Worm (Caenorhabditis elegans) whole organism, young adult: ENCODE measurements around the gene ZK686.1.
"Not testable (repeated sequence)": the region's sequence is repeated elsewhere in the genome, so short reads cannot be mapped to it uniquely, and the experiment has no call there.

Experiments
- B0261.1 ChIP-seq: sonication (generic microtip); optimal IDR thresholded peaks from 2 replicates; lab custom pipeline; 2016; ENCODE audit warnings: mild to moderate bottlenecking, missing genetic modification characterization, moderate library complexity, missing compliant biosample characterization
- D2030.7 ChIP-seq: fragments of 200-800 bp; sonication (Bioruptor generic); IDR thresholded peaks from 2 replicates; pipeline ENCODE4 v1.3.6; 2022; ENCODE audit warnings: missing genetic modification reagents, missing genetic modification characterization, missing compliant biosample characterization
- F33H1.4 ChIP-seq: fragments of 200-800 bp; sonication (Bioruptor generic); IDR thresholded peaks from 2 replicates; pipeline ENCODE4 v1.3.6; 2022; ENCODE audit warnings: missing genetic modification reagents, missing genetic modification characterization, missing compliant biosample characterization
- T07F8.4 ChIP-seq: sonication (generic microtip); optimal IDR thresholded peaks from 2 replicates; lab custom pipeline; 2016; ENCODE audit warnings: mild to moderate bottlenecking, missing genetic modification characterization, moderate library complexity, missing compliant biosample characterization
- Y53G8AR.9 ChIP-seq: fragments of 200-800 bp; sonication (Bioruptor generic); conservative IDR thresholded peaks from 2 replicates; pipeline ENCODE4 v1.3.6; 2022; ENCODE audit warnings: missing genetic modification reagents, missing genetic modification characterization, missing compliant biosample characterization
- ZK185.1 ChIP-seq: sonication (generic microtip); optimal IDR thresholded peaks from 2 replicates; lab custom pipeline; 2016; ENCODE audit warnings: mild to moderate bottlenecking, missing genetic modification characterization, missing compliant biosample characterization; ENCODE audit not compliant: poor library complexity, severe bottlenecking
- aptf-2 ChIP-seq: fragments of 200-800 bp; sonication (Bioruptor generic); conservative IDR thresholded peaks from 2 replicates; pipeline ENCODE4 v1.3.6; 2022; ENCODE audit warnings: missing genetic modification reagents, missing genetic modification characterization, missing compliant biosample characterization
- athp-1 ChIP-seq: sonication (generic microtip); optimal IDR thresholded peaks from 2 replicates; lab custom pipeline; 2017; ENCODE audit warnings: mild to moderate bottlenecking, missing genetic modification characterization, missing compliant biosample characterization
- attf-3 ChIP-seq: fragments of 200-800 bp; sonication (Bioruptor generic); conservative IDR thresholded peaks from 2 replicates; pipeline ENCODE4 v1.3.6; 2022; ENCODE audit warnings: missing genetic modification reagents, missing genetic modification characterization, missing compliant biosample characterization
- attf-5 ChIP-seq: fragments of 200-800 bp; sonication (Bioruptor generic); optimal IDR thresholded peaks from 2 replicates; lab custom pipeline; 2018; ENCODE audit warnings: mild to moderate bottlenecking, missing genetic modification characterization, missing compliant biosample characterization
- ceh-40 ChIP-seq: fragments of 200-800 bp; sonication (Bioruptor generic); IDR thresholded peaks from 2 replicates; pipeline ENCODE4 v1.3.6; 2022; ENCODE audit warnings: missing genetic modification characterization, missing compliant biosample characterization
- ceh-91 ChIP-seq: fragments of 200-800 bp; sonication (Bioruptor generic); IDR thresholded peaks from 2 replicates; pipeline ENCODE4 v1.3.6; 2022; ENCODE audit warnings: missing genetic modification reagents, missing genetic modification characterization, missing compliant biosample characterization
- hlh-26 ChIP-seq: fragments of 200-800 bp; sonication (Bioruptor generic); conservative IDR thresholded peaks from 2 replicates; pipeline ENCODE4 v1.3.6; 2022; ENCODE audit warnings: missing genetic modification reagents, missing genetic modification characterization, missing compliant biosample characterization
- hrde-1 ChIP-seq: sonication (generic microtip); optimal IDR thresholded peaks from 2 replicates; lab custom pipeline; 2016; ENCODE audit warnings: missing genetic modification characterization, mild to moderate bottlenecking, missing compliant biosample characterization, moderate library complexity, missing genotype, missing genetic modification reagents, borderline replicate concordance
- lin-26 ChIP-seq: fragments of 200-800 bp; sonication (Bioruptor generic); IDR thresholded peaks from 2 replicates; pipeline ENCODE4 v1.3.6; 2022; ENCODE audit warnings: missing genetic modification reagents, missing genetic modification characterization, missing compliant biosample characterization
- madf-10 ChIP-seq: sonication (generic microtip); optimal IDR thresholded peaks from 2 replicates; lab custom pipeline; 2016; ENCODE audit warnings: mild to moderate bottlenecking, missing genetic modification characterization, missing compliant biosample characterization
- mcd-1 ChIP-seq: fragments of 200-800 bp; sonication (Bioruptor generic); IDR thresholded peaks from 2 replicates; pipeline ENCODE4 v1.3.6; 2022; ENCODE audit warnings: missing genetic modification reagents, missing genetic modification characterization, missing compliant biosample characterization
- pha-4 ChIP-seq: fragments of 150-350 bp; sonication (generic microtip); optimal IDR thresholded peaks from 2 replicates; lab custom pipeline; 2014; ENCODE audit warnings: missing biosample characterization, missing genetic modification reagents, missing genetic modification characterization
- repo-1 ChIP-seq: sonication (generic microtip); optimal IDR thresholded peaks from 2 replicates; lab custom pipeline; 2017; ENCODE audit warnings: mild to moderate bottlenecking, missing genetic modification characterization, missing compliant biosample characterization
- rpc-1 ChIP-seq, 2 experiments: fragments of 150-350 bp in 1 of 2; sonication (generic microtip) in 1 of 2; optimal IDR thresholded peaks; 2 replicates each; lab custom pipeline; 2014 to 2018; ENCODE audit warnings: missing biosample characterization in 1 of 2, missing genetic modification characterization in 1 of 2, missing genetic modification reagents in 1 of 2, missing genotype in 1 of 2
- sea-2 ChIP-seq: fragments of 200-800 bp; sonication (Bioruptor generic); IDR thresholded peaks from 2 replicates; pipeline ENCODE4 v1.3.6; 2022; ENCODE audit warnings: missing genetic modification characterization, missing compliant biosample characterization
- tbp1 ChIP-seq: fragments of 200-800 bp; sonication (Bioruptor generic); optimal IDR thresholded peaks from 2 replicates; lab custom pipeline; 2018; ENCODE audit warnings: mild to moderate bottlenecking, missing genetic modification characterization, missing compliant biosample characterization
- tlf-1 ChIP-seq: fragments of 200-800 bp; sonication (Bioruptor generic); optimal IDR thresholded peaks from 2 replicates; lab custom pipeline; 2018; ENCODE audit warnings: mild to moderate bottlenecking, missing genetic modification characterization, missing compliant biosample characterization

Gene ZK686.1

DNA sequence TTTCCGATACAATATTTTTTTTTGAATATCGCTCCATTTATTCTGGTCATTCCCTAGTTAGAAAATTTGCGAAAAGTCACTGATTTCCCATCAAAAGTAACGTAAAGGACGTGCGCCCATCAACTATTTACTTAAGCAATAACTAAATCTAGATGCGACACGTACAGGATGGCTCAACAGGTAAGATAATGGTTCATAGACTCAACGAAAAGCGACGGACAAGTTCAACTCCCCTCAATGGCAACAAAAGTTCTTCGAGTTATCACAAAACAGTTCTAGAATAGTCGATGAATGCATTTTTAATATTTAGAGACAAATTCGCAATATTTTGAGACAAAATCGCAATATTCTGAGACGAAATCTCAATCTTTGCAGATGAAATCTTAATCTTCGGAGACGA, 48.2 kb downstream of the ZK686.1 start:
- TF ChIP-seq rpc-1 (optimal IDR thresholded peaks at IDR 0.05; lab: Kevin White, UChicago) = not testable (repeated sequence)
- TF ChIP-seq rpc-1 (tag; optimal IDR thresholded peaks at IDR 0.05; lab: Kevin White, UChicago) (peak; percentile 44), tbp1 (peak; percentile 39), B0261.1 (tag; lab: Kevin White, UChicago) (peak; percentile 43), lin-26 (GFP tag; lab: Robert Waterston, UW) (peak; percentile 74; the same call in 1 of the 2 replicates)

DNA sequence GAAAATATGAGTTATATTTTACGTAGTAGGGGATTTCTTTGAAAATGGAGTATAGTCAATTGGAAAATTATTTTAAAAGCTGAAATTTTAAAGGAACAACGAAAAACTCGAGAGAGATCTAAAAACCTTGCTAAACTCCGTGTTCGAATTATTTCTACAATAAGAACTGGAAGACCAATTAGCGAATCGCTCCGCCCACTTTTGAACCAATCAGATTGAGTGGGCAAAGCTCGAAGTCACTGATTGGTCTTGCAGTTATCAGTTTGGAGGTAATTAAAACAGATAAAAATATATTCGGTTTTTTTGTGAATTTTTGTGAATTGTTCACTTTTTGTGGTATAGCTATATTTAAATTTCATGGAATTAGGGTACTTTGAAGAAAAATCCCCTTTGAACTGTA, 50.4 kb downstream of the ZK686.1 start:
- TF ChIP-seq tlf-1 (GFP tag; lab: Kevin White, UChicago) (no peak), mcd-1 (GFP tag; lab: Robert Waterston, UW) (no peak), sea-2 (no peak), rpc-1 (optimal IDR thresholded peaks at IDR 0.05; lab: Kevin White, UChicago) (no peak), rpc-1 (tag; optimal IDR thresholded peaks at IDR 0.05; lab: Kevin White, UChicago) (no peak), F33H1.4 (GFP tag; lab: Robert Waterston, UW) (no peak), D2030.7 (GFP tag; lab: Robert Waterston, UW) (no peak), hlh-26 (GFP tag; lab: Robert Waterston, UW) (no peak), aptf-2 (GFP tag; lab: Robert Waterston, UW) (no peak), repo-1 (no peak), madf-10 (no peak), attf-3 (GFP tag; lab: Robert Waterston, UW) (no peak), ceh-40 (no peak), T07F8.4 (tag; lab: Kevin White, UChicago) (no peak), pha-4 (tag; lab: Kevin White, UChicago) (no peak), athp-1 (tag; lab: Kevin White, UChicago) (no peak), attf-5 (no peak), ZK185.1 (tag; lab: Kevin White, UChicago) (no peak), Y53G8AR.9 (GFP tag; lab: Robert Waterston, UW) (no peak), hrde-1 (no peak), ceh-91 (GFP tag; lab: Robert Waterston, UW) (no peak)
- TF ChIP-seq, all 124 proteins: peak for 0
